Fruit fly (Drosophila melanogaster) whole organism, prepupa: ENCODE data around the gene MED10.

Experiments used
- CG10669 ChIP-seq: fragments of 200-800 bp; sonication (Bioruptor generic); optimal IDR thresholded peaks from 3 replicates; lab custom pipeline; 2018; ENCODE audit warnings: missing biosample characterization, mild to moderate bottlenecking, missing genetic modification characterization, moderate library complexity
- CG11762 ChIP-seq: fragments of 200-800 bp; sonication (Bioruptor generic); optimal IDR thresholded peaks from 3 replicates; lab custom pipeline; 2016; ENCODE audit warnings: missing biosample characterization, missing genetic modification characterization; ENCODE audit not compliant: insufficient read depth
- CG16779 ChIP-seq: fragments of 200-800 bp; sonication (Bioruptor generic); optimal IDR thresholded peaks from 3 replicates; lab custom pipeline; 2017; ENCODE audit warnings: missing biosample characterization, mild to moderate bottlenecking, missing genetic modification characterization
- CG3919 ChIP-seq: fragments of 200-800 bp; sonication (Bioruptor generic); optimal IDR thresholded peaks from 3 replicates; lab custom pipeline; 2016; ENCODE audit warnings: missing biosample characterization, missing genetic modification characterization
- CG6276 ChIP-seq: fragments of 200-800 bp; sonication (Bioruptor generic); optimal IDR thresholded peaks from 2 replicates; lab custom pipeline; 2017; ENCODE audit warnings: missing biosample characterization, mild to moderate bottlenecking, missing genetic modification characterization
- CG6792 ChIP-seq: fragments of 200-800 bp; sonication (Bioruptor generic); optimal IDR thresholded peaks from 3 replicates; lab custom pipeline; 2016; ENCODE audit warnings: missing biosample characterization, missing genetic modification characterization
- CG8119 ChIP-seq: fragments of 200-800 bp; sonication (Bioruptor generic); IDR thresholded peaks from 3 replicates; pipeline ENCODE4 v1.3.6; 2022; ENCODE audit warnings: missing biosample characterization, missing genetic modification characterization
- Eip93F ChIP-seq: fragments of 200-800 bp; sonication (Bioruptor generic); optimal IDR thresholded peaks from 2 replicates; lab custom pipeline; 2016; ENCODE audit warnings: missing biosample characterization, mild to moderate bottlenecking, missing genetic modification characterization
- Hr39 ChIP-seq: fragments of 200-800 bp; sonication (Bioruptor generic); optimal IDR thresholded peaks from 2 replicates; lab custom pipeline; 2016; ENCODE audit warnings: missing biosample characterization, missing genetic modification characterization
- Met ChIP-seq: fragments of 200-800 bp; sonication (Bioruptor generic); optimal IDR thresholded peaks from 3 replicates; lab custom pipeline; 2016; ENCODE audit warnings: missing biosample characterization, missing genetic modification characterization
- dac ChIP-seq: fragments of 200-800 bp; sonication (Bioruptor generic); optimal IDR thresholded peaks from 2 replicates; lab custom pipeline; 2017; ENCODE audit warnings: missing biosample characterization, mild to moderate bottlenecking, missing genetic modification characterization

- TF ChIP-seq Hr39 (GFP tag; lab: Kevin White, UChicago) = no peak
- no peak for TF ChIP-seq Eip93F
- no peak for TF ChIP-seq dac
- TF ChIP-seq CG11762 = no peak
- TF ChIP-seq CG3919 = no peak
- TF ChIP-seq CG6792 (GFP tag; lab: Kevin White, UChicago) = no peak
- no peak for TF ChIP-seq CG8119 (GFP tag; lab: Robert Waterston, UW)
- TF ChIP-seq CG16779 = no peak
- TF ChIP-seq Met (GFP tag; lab: Kevin White, UChicago) = no peak
- no peak for TF ChIP-seq CG10669 (GFP tag; lab: Kevin White, UChicago)
- no peak for TF ChIP-seq CG6276
These were observed 50.1 kb downstream of the MED10 start, which contains the start of gene CG13049 for dm6 chr3L:16281880-16282556.
